Fruit fly (Drosophila melanogaster) S2 (cell line): ENCODE measurements around the gene GATAd.

Experiments
- CG8478 ChIP-seq: fragments of >200 bp; optimal IDR thresholded peaks from 2 replicates; lab custom pipeline; 2018
- CTCF ChIP-seq, 2 experiments: fragments of >200 bp; optimal IDR thresholded peaks; 2 replicates each; lab custom pipeline; 2018

The GATAd gene

DNA sequence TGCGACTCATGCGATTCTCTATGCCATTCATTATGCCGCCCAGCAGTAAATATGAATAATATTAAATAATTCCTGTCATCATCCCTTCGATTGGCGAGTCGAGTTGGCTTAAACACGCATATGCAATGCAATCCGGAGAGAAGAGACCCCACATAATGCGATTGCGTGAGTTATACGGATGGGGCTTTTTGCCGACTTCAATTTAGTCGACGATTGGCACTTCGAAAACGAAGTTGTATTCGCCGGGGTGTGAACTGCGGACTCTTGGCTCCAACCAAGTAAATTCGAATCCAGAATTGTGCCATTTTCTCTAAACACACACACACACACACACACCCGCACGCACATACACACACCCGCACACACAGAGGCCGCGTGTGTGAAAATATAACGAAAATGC, 42.7 kb downstream of the GATAd start:
- TF ChIP-seq CTCF (optimal IDR thresholded peaks at IDR 0.05; lab: Kevin White, UChicago), result no peak
- TF ChIP-seq CG8478 (lab: Kevin White, UChicago), result no peak

DNA sequence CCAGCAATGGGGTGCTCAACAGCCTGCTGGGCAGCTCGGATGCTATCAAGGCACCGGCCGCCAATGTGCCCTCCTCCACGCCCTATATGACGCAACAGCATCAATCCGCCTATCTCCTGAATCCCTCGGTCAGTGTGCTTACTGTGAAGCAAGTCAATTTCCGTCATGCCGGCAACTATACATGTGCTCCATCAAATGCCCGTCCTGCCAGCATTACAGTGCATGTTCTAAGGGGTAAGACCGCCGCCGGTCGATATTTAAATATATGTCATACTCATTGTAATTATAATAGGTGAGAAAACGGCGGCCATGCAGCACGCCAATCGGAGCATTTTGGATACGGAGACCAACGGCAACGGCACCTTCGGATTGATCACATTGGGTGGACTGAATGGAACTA, 45.1 kb downstream of the GATAd start:
- no peak for TF ChIP-seq CTCF (optimal IDR thresholded peaks at IDR 0.05; lab: Kevin White, UChicago)
- TF ChIP-seq CG8478 (lab: Kevin White, UChicago), result no peak

DNA sequence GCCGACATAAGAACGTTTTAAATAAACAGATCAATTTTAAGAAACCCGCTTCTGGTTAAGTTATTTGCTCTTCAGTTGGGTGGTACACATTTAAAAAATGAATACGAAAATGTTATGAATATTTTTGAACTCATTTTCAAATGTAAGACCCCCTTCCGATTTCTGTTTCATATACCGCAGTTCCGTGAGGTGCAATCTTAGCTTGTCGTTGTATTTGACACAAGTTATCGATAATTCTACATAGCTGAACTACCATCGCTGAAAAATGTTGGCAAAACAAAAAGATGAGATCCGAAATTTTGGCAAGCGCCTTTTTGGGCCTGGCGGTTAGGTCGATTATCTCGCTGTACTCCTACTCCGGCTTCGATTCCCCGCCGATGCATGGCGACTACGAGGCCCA, 46.3 kb downstream of the GATAd start, which contains the start of gene gny:
Gene gny, plus strand, starts transcription at position 239 of the 400 bp plus-strand sequence.
- peak; percentile 12 to 32 for TF ChIP-seq CTCF (optimal IDR thresholded peaks at IDR 0.05; lab: Kevin White, UChicago)
- TF ChIP-seq CG8478 (lab: Kevin White, UChicago), result no peak

DNA sequence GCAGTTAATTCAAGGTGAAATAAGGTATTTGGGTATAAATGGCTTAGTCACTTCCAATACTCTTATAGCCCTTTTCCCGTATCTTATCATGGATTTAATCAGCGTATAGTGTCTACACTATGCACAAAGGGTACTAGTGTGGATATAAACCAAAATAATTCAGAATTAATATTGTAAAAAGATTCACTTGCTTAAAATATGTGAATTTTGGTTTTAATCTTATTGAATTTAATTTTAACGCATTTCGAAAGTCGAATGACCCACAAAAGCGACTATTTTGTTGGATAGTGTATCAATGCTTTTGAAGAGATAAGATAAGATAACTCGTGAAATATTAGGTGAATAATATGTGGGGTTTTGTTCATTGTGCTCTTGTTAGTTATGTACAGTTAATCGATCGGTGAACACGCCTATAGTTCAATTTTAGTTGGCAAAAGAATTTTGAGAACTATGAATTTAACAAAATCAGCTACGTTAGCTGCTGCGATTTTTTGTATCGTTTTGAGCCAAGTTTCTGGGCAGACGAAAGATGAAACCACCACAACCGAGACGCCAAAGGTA, 48.4 kb downstream of the GATAd start, which contains the start of gene CG5096:
Gene CG5096, plus strand, starts transcription at position 374 of the 561 bp plus-strand sequence.
- TF ChIP-seq CTCF (optimal IDR thresholded peaks at IDR 0.05; lab: Kevin White, UChicago) (no peak), CG8478 (lab: Kevin White, UChicago) (no peak)

DNA sequence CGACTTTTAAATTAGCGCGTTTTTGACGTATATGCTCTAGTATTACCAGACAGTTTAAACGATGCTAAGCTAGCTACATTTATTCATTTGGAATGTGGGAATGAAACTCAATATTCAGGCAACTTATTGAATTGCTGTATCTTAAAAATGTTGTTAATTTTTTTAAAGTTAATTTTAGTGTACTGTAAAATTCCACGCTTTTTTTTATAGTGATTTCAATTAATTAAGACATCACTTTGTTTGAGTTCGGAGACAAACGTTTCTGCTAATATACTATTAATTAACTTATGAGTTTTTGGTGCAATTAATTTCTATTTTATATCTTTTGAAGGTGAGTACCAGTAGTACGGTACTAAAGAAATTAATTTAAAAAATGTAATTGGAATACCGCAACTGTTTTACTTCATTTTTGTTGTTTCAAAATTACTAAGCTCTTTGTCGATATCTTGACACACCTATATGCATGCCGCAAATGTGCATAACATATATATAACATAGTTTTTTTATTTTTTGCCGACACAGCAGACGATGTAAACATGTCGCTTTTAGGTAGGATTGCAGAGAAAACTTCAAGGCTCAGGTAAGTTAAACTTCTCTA, 52.8 kb downstream of the GATAd start, which contains the start of the genes Cdk1 and mRpS7:
Gene Cdk1, minus strand, starts transcription at position 55 of the 598 bp plus-strand sequence.
Gene mRpS7, plus strand, starts transcription at position 455 of the 598 bp plus-strand sequence.
- TF ChIP-seq CTCF (optimal IDR thresholded peaks at IDR 0.05; lab: Kevin White, UChicago) (no peak), CG8478 (lab: Kevin White, UChicago) (no peak)

DNA sequence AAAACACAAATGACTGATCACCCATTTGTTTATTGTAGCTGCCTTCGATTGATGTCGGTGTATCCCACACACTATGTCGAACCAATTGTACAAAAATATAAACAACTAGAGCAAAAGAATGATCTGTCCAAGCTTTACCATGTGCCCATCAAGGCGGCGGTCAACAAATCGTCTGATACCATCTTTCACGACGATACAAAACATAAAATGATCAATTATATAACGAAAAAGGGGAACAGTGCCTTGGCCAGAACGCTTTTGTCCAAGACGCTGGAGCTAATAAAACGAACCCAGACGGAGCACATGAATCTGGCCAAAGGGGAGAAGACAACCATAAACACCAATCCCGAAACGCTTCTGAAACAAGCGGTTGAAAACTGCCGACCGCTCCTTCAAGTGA, 53.3 kb downstream of the GATAd start:
- TF ChIP-seq CG8478 (lab: Kevin White, UChicago), result no peak
- no peak for TF ChIP-seq CTCF (optimal IDR thresholded peaks at IDR 0.05; lab: Kevin White, UChicago)

DNA sequence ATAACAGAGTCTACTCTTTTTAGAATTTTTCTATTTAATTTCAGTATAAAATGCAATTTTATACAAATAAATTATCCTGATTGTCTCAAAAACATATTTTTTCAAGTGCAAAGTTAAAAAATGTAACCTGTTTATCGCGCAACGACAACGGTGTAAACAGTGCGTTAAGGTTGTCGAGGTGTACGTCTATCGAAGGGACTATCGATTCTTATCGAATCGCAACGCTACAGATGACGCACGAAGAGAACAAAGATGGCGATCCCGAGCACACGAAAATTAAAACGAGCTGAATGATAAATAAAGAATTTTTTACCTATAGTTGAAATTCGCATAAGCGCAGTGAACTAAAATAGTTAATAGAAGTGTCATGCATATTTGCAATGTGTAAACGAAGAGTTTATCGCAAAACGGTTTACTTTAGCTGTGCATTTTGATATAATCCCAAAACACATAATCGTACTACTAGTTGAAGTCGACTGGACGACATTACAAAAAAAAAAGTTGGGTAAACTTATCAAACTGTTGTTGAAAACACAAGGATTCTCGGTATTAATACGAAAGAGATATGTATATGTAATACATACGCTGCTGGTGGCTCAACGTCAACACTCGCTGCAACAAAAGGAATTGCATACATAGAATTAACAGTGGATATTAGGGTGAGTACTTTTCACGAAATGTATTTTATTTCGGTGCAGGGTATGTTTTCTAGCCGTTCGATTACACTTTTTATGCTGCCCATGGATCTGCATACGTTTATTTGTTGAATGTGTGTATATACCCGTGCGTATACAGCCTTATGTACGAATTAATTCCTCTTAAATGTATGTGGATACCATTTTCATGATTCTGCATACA, 54.6 kb downstream of the GATAd start, which contains the start of gene da:
Gene da, plus strand, starts transcription at position 237 of the 858 bp plus-strand sequence.
- TF ChIP-seq CTCF (optimal IDR thresholded peaks at IDR 0.05; lab: Kevin White, UChicago) (peak in 1 of 2 experiments; percentile 51), CG8478 (lab: Kevin White, UChicago) (no peak)
